Worm (Caenorhabditis elegans) whole organism, L4 larva: ENCODE results near the gene lbp-4.

Experiments used
- D1046.2 ChIP-seq: fragments of 200-800 bp; sonication (Bioruptor generic); IDR thresholded peaks from 2 replicates; pipeline ENCODE4 v1.3.6; 2022; ENCODE audit warnings: missing genetic modification characterization, missing compliant biosample characterization
- aha-1 ChIP-seq: fragments of 150-350 bp; peaks from one replicate; lab custom pipeline; 2014; ENCODE audit warnings: missing biosample characterization, missing genetic modification characterization
- aly-2 ChIP-seq: sonication (generic microtip); optimal IDR thresholded peaks from 2 replicates; lab custom pipeline; 2018; ENCODE audit warnings: missing biosample characterization, missing genetic modification characterization
- arid-1 ChIP-seq: fragments of 200-800 bp; sonication (Bioruptor generic); conservative IDR thresholded peaks from 2 replicates; pipeline ENCODE4 v1.3.6; 2022; ENCODE audit warnings: missing genetic modification reagents, missing genetic modification characterization, missing compliant biosample characterization
- ceh-20 ChIP-seq: fragments of 200-800 bp; sonication (Bioruptor generic); IDR thresholded peaks from 2 replicates; pipeline ENCODE4 v1.3.6; 2022; ENCODE audit warnings: missing genetic modification reagents, missing genetic modification characterization, missing compliant biosample characterization
- ceh-32 ChIP-seq: sonication (generic microtip); optimal IDR thresholded peaks from 2 replicates; lab custom pipeline; 2016; ENCODE audit warnings: mild to moderate bottlenecking, missing genetic modification characterization, missing compliant biosample characterization; ENCODE audit not compliant: poor library complexity
- ces-1 ChIP-seq: fragments of 150-350 bp; sonication (generic microtip); optimal IDR thresholded peaks from 4 replicates; lab custom pipeline; 2014; ENCODE audit warnings: missing biosample characterization, missing genetic modification reagents, missing genetic modification characterization
- cey-2 ChIP-seq: sonication (generic microtip); optimal IDR thresholded peaks from 3 replicates; lab custom pipeline; 2017; ENCODE audit warnings: missing genetic modification characterization, mild to moderate bottlenecking, missing compliant biosample characterization, antibody characterized with exemption, borderline replicate concordance; ENCODE audit not compliant: insufficient read depth
- ctbp-1 ChIP-seq: fragments of 200-800 bp; sonication (Bioruptor generic); IDR thresholded peaks from 2 replicates; pipeline ENCODE4 v1.3.6; 2022; ENCODE audit warnings: missing genetic modification reagents, missing genetic modification characterization, missing compliant biosample characterization
- daf-16 ChIP-seq, 3 experiments: sonication (generic microtip); optimal IDR thresholded peaks; 2 replicates each; lab custom pipeline; 2016 to 2017; ENCODE audit warnings: missing genetic modification characterization in 3 of 3, missing genetic modification reagents in 3 of 3, mild to moderate bottlenecking in 2 of 3, missing compliant biosample characterization in 2 of 3, missing biosample characterization in 1 of 3, moderate library complexity in 1 of 3
- daf-19 ChIP-seq: fragments of 200-800 bp; sonication (Bioruptor generic); conservative IDR thresholded peaks from 2 replicates; pipeline ENCODE4 v1.3.6; 2022; ENCODE audit warnings: missing genetic modification characterization, missing compliant biosample characterization
- duxl-1 ChIP-seq: sonication (generic microtip); optimal IDR thresholded peaks from 2 replicates; lab custom pipeline; 2016; ENCODE audit warnings: mild to moderate bottlenecking, missing genetic modification characterization, moderate library complexity, missing compliant biosample characterization; ENCODE audit not compliant: poor library complexity
- fkh-10 ChIP-seq: fragments of 150-350 bp; optimal IDR thresholded peaks from 2 replicates; lab custom pipeline; 2014; ENCODE audit warnings: missing biosample characterization, missing genetic modification reagents, missing genetic modification characterization
- hlh-11 ChIP-seq: fragments of 200-800 bp; sonication (Bioruptor generic); optimal IDR thresholded peaks from 2 replicates; lab custom pipeline; 2018; ENCODE audit warnings: mild to moderate bottlenecking, missing genetic modification characterization, missing compliant biosample characterization
- hmg-1.1 ChIP-seq: fragments of 200-800 bp; sonication (Bioruptor generic); IDR thresholded peaks from 2 replicates; pipeline ENCODE4 v1.3.6; 2022; ENCODE audit warnings: missing genetic modification reagents, missing genetic modification characterization, missing compliant biosample characterization
- lin-39 ChIP-seq: fragments of 150-350 bp; optimal IDR thresholded peaks from 2 replicates; lab custom pipeline; 2014; ENCODE audit warnings: missing biosample characterization, missing genetic modification reagents, missing genetic modification characterization
- mdt-29 ChIP-seq: fragments of 200-800 bp; sonication (Bioruptor generic); IDR thresholded peaks from 2 replicates; pipeline ENCODE4 v1.3.6; 2022; ENCODE audit warnings: missing genetic modification reagents, missing genetic modification characterization, missing compliant biosample characterization
- mxl-3 ChIP-seq: fragments of 200-800 bp; sonication (Bioruptor generic); optimal IDR thresholded peaks from 2 replicates; lab custom pipeline; 2018; ENCODE audit warnings: mild to moderate bottlenecking, missing genetic modification characterization, missing compliant biosample characterization
- nhr-11 ChIP-seq: fragments of 150-350 bp; optimal IDR thresholded peaks from 2 replicates; lab custom pipeline; 2014; ENCODE audit warnings: missing biosample characterization, missing genetic modification characterization
- nhr-28 ChIP-seq: fragments of 150-350 bp; optimal IDR thresholded peaks from 2 replicates; lab custom pipeline; 2014; ENCODE audit warnings: missing biosample characterization, missing genetic modification characterization
- nhr-48 ChIP-seq: sonication (generic microtip); optimal IDR thresholded peaks from 2 replicates; lab custom pipeline; 2016; ENCODE audit warnings: mild to moderate bottlenecking, missing genetic modification characterization, missing compliant biosample characterization
- nhr-77 ChIP-seq: fragments of 150-350 bp; optimal IDR thresholded peaks from 2 replicates; lab custom pipeline; 2014; ENCODE audit warnings: missing biosample characterization, missing genetic modification characterization
- pha-4 ChIP-seq, 2 experiments: fragments of 150-350 bp in 1 of 2; fragments of 200-800 bp in 1 of 2; sonication (Bioruptor generic) in 1 of 2; IDR thresholded peaks in 1 of 2; optimal IDR thresholded peaks in 1 of 2; 2 replicates each; pipeline versions ENCODE4 v1.3.6 to Lab custom; 2014 to 2022; ENCODE audit warnings: missing genetic modification characterization in 2 of 2, missing genetic modification reagents in 2 of 2, missing biosample characterization in 1 of 2, missing compliant biosample characterization in 1 of 2
- pqm-1 ChIP-seq: sonication (generic microtip); optimal IDR thresholded peaks from 2 replicates; lab custom pipeline; 2017; ENCODE audit warnings: missing biosample characterization, missing genetic modification characterization
- snpc-1.2 ChIP-seq: fragments of 200-800 bp; sonication (Bioruptor generic); IDR thresholded peaks from 2 replicates; pipeline ENCODE4 v1.3.6; 2022; ENCODE audit warnings: missing genetic modification reagents, missing genetic modification characterization, missing compliant biosample characterization
- unc-39 ChIP-seq: sonication (generic microtip); optimal IDR thresholded peaks from 2 replicates; lab custom pipeline; 2017; ENCODE audit warnings: missing biosample characterization, missing genetic modification characterization
- unc-62 ChIP-seq, 3 experiments: fragments of 150-350 bp in 1 of 3; sonication (generic microtip); optimal IDR thresholded peaks in 2 of 3; peaks in 1 of 3; 1 replicate in 1 of 3; 2 replicates in 2 of 3; lab custom pipeline; 2014 to 2017; ENCODE audit warnings: missing biosample characterization in 3 of 3, missing genetic modification characterization in 3 of 3, missing genetic modification reagents in 3 of 3, missing genotype in 1 of 3
- zfp-3 ChIP-seq: fragments of 200-800 bp; sonication (Bioruptor generic); conservative IDR thresholded peaks from 2 replicates; pipeline ENCODE4 v1.3.6; 2022; ENCODE audit warnings: missing genetic modification reagents, missing genetic modification characterization, missing compliant biosample characterization
- ztf-11 ChIP-seq: fragments of 150-350 bp; optimal IDR thresholded peaks from 2 replicates; lab custom pipeline; 2014; ENCODE audit warnings: missing biosample characterization, missing genetic modification characterization

The lbp-4 gene

DNA sequence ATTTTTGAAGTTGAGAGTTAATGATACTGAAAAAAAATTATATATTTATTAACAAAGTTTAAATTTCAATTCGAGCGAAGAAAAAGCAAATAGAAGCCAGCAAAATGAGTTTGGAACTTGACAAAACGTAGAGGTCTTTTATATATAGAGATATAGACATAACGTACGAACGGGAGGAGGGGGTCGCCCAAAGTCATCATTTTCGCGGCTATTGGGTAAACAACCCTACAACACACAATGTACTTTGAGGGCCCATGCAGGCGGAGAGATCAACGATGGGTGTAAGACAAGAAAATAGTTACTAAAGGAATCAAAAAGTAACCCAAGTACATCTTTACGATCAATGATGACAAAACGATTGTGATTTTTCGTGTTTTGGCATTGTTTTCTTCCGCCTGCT is 8.6 kb upstream of the lbp-4 start, which contains the start of gene ZK742.4:
Gene ZK742.4, minus strand, starts transcription at position 35 of the 400 bp plus-strand sequence.
- TF ChIP-seq nhr-28 (tag; lab: Kevin White, UChicago) (peak; percentile 43), pha-4 (GFP tag; IDR thresholded peaks at IDR 0.05; lab: Robert Waterston, UW) (0 out of 2 replicates have a peak, but pooled peaks have one; percentile 21), pha-4 (tag; optimal IDR thresholded peaks at IDR 0.05; lab: Kevin White, UChicago) (no peak), nhr-77 (tag; lab: Kevin White, UChicago) (no peak), hmg-1.1 (no peak)
- TF ChIP-seq, all 104 proteins: peak for 2

DNA sequence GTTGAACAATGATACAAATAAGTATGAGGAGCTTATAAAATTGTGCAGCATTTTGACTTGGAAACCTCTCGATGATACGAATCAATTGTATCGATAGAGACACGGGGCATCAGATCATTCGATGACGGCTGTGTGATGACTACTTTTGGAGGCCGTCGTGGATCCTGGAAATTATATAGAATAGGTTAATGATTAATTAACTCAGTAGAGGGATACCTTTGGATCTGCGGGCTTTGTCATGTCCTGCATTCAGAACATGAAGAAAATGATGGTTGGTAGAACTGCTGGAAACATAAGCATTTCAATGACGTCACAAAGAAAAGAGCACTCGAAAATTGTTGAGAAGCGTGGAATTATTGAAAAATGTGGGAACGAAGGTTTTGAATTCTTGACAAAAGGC is 5.8 kb upstream of the lbp-4 start, which contains the start of gene ZK742.6:
Gene ZK742.6, minus strand, starts transcription at position 342 of the 400 bp plus-strand sequence.
- no peak for TF ChIP-seq pqm-1 (tag; lab: Kevin White, UChicago)
- TF ChIP-seq cey-2 (tag; lab: Kevin White, UChicago) = no peak
- TF ChIP-seq zfp-3 (GFP tag; lab: Robert Waterston, UW) = no peak
- no peak for TF ChIP-seq mdt-29
- no peak for TF ChIP-seq lin-39
- TF ChIP-seq D1046.2 = no peak

DNA sequence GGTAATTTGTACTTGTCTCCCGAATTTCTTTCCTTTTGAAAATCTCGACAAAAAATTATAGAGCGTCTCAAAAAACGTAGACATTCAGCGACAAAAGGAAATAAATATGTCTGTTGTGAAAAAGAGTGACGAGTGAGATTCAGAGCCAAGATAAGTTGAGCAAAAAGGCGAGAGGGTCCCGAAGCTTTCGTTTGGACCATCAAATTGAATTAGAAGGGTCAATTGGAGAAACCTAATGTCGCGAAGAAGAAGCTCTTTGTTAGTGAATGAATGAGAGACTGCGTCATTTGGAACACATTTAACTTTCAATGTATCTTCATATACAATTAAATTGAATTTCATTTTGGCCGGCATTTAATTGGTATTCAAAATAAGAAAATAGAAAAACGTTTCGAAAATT is 3.9 kb upstream of the lbp-4 start:
- peak; percentile 56 for TF ChIP-seq fkh-10 (GFP tag; lab: Kevin White, UChicago)
- no peak for TF ChIP-seq nhr-28 (tag; lab: Kevin White, UChicago)
- 0 out of 2 replicates have a peak, but pooled peaks have one; percentile 31 for TF ChIP-seq ctbp-1 (GFP tag; lab: Robert Waterston, UW)
- peak; percentile 65 for TF ChIP-seq ces-1 (GFP tag; lab: Kevin White, UChicago)
- no peak for TF ChIP-seq cey-2 (tag; lab: Kevin White, UChicago)
- TF ChIP-seq unc-39 (tag; lab: Kevin White, UChicago) = no peak
- no peak for TF ChIP-seq hmg-1.1
- TF ChIP-seq ztf-11 = no peak

DNA sequence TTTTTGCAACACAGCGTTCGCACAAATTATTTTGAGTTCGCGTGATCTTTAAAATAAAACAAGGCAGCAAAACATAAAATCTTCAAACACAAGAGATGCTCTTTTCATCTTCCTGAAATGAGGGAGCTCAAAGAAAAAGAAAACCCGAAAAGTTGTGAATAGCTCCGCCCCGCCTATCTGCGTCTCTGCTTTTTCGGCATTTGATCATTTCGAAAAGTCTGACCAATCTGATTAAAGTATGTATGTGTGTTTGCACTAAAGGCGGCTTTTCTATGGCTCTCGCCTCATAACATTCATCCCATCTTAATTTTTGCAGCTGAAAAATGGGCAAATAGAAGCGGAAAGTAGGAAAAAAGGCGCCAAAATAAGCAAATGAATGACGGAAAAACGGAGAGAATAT is 793 bp upstream of the lbp-4 start:
- no peak for TF ChIP-seq ceh-32
- peak; percentile 19 for TF ChIP-seq fkh-10 (GFP tag; lab: Kevin White, UChicago)
- no peak for TF ChIP-seq pha-4 (GFP tag; IDR thresholded peaks at IDR 0.05; lab: Robert Waterston, UW)
- no peak for TF ChIP-seq pha-4 (tag; optimal IDR thresholded peaks at IDR 0.05; lab: Kevin White, UChicago)
- TF ChIP-seq, all 104 proteins: peak for 1

DNA sequence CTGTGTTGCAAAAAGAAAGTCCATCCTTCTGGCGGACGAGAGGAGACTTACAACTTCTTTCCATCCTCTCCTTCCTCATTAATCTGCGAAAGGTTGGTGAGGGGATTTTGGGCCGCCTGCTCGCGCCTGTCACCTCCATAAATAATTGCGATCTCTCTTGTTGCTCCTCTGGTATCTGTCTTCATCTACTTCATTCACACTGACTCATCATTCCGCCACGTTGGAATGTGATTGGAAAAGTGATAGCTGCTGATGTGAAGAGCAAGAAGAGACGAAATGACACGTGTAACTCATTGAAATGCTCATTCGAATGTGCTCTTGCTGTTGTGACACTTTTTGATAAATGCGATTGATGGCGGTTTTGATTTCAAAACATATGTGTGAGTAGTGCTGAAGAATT is 2.3 kb downstream of the lbp-4 start:
- TF ChIP-seq aha-1 (tag; lab: Kevin White, UChicago) (no peak), aly-2 (tag; lab: Kevin White, UChicago) (no peak), arid-1 (GFP tag; lab: Robert Waterston, UW) (no peak), unc-62 (GFP tag; optimal IDR thresholded peaks at IDR 0.05 in 1 of 2; lab: Kevin White, UChicago) (peak in 1 of 2 experiments; percentile 98), unc-62 (tag; optimal IDR thresholded peaks at IDR 0.05; lab: Kevin White, UChicago) (no peak), ztf-11 (no peak), nhr-11 (tag; lab: Kevin White, UChicago) (peak; percentile 65), daf-19 (no peak), ceh-32 (no peak), snpc-1.2 (GFP tag; lab: Robert Waterston, UW) (no peak), hlh-11 (tag; lab: Kevin White, UChicago) (peak; percentile 63), duxl-1 (tag; lab: Kevin White, UChicago) (no peak), daf-16 (GFP tag; optimal IDR thresholded peaks at IDR 0.05; lab: Kevin White, UChicago) (peak in 1 of 2 experiments; percentile 74), daf-16 (tag; optimal IDR thresholded peaks at IDR 0.05; lab: Kevin White, UChicago) (no peak), nhr-48 (tag; lab: Kevin White, UChicago) (no peak), ceh-20 (GFP tag; lab: Robert Waterston, UW) (peak; percentile 68; the same call in 1 of the 2 replicates), ctbp-1 (GFP tag; lab: Robert Waterston, UW) (no peak), mxl-3 (peak; percentile 71)
